Worm (Caenorhabditis elegans): ENCODE results near the gene ZK218.7.

ce11 chrV:17071578-17071977, 34.0 kb upstream of the ZK218.7 start, which contains the start of gene srbc-14:
- no peak for TF ChIP-seq daf-12 (tag; optimal IDR thresholded peaks at IDR 0.05)
- no peak for TF ChIP-seq unc-39 (tag; optimal IDR thresholded peaks at IDR 0.05)
- TF ChIP-seq lin-1 (GFP tag; IDR thresholded peaks at IDR 0.05), result no peak
- no peak for TF ChIP-seq nhr-28 (tag; optimal IDR thresholded peaks at IDR 0.05)
- TF ChIP-seq unc-62 (GFP tag; optimal IDR thresholded peaks at IDR 0.05 in 1 of 2), result no peak
- no peak for TF ChIP-seq unc-62 (tag; optimal IDR thresholded peaks at IDR 0.05)
- no peak for TF ChIP-seq fkh-10 (GFP tag; optimal IDR thresholded peaks at IDR 0.05)
